Fruit fly (Drosophila melanogaster) whole organism, embryonic: ENCODE measurements around the gene ATP7.

Experiments
- BtbVII ChIP-seq: fragments of 200-800 bp; sonication (Bioruptor generic); optimal IDR thresholded peaks from 3 replicates; lab custom pipeline; 2017; ENCODE audit warnings: missing biosample characterization, mild to moderate bottlenecking, missing genetic modification characterization
- CG11504 ChIP-seq: fragments of 200-800 bp; sonication (Bioruptor generic); optimal IDR thresholded peaks from 3 replicates; lab custom pipeline; 2019; ENCODE audit warnings: missing biosample characterization, mild to moderate bottlenecking, missing genetic modification characterization, moderate library complexity
- CG11696 ChIP-seq: fragments of 200-800 bp; sonication (Bioruptor generic); IDR thresholded peaks from 2 replicates; pipeline ENCODE4 v1.3.6; 2022; ENCODE audit warnings: missing biosample characterization, missing genetic modification characterization
- CG12942 ChIP-seq: fragments of 200-800 bp; sonication (Bioruptor generic); optimal IDR thresholded peaks from 3 replicates; lab custom pipeline; 2016; ENCODE audit warnings: missing biosample characterization, missing genetic modification characterization
- CG13624 ChIP-seq: fragments of 200-800 bp; sonication (Bioruptor generic); optimal IDR thresholded peaks from 2 replicates; lab custom pipeline; 2016; ENCODE audit warnings: missing biosample characterization, missing genetic modification characterization
- CG13775 ChIP-seq: fragments of 200-800 bp; sonication (Bioruptor generic); optimal IDR thresholded peaks from 3 replicates; lab custom pipeline; 2017; ENCODE audit warnings: missing biosample characterization, mild to moderate bottlenecking, missing genetic modification characterization
- CG15073 ChIP-seq: fragments of 200-800 bp; sonication (Bioruptor generic); optimal IDR thresholded peaks from 2 replicates; lab custom pipeline; 2016; ENCODE audit warnings: missing biosample characterization, missing genetic modification characterization
- CG15269 ChIP-seq: fragments of 200-800 bp; sonication (Bioruptor generic); optimal IDR thresholded peaks from 2 replicates; lab custom pipeline; 2018; ENCODE audit warnings: missing biosample characterization, mild to moderate bottlenecking, missing genetic modification characterization, moderate library complexity
- CG15514 ChIP-seq: fragments of 200-800 bp; sonication (Bioruptor generic); optimal IDR thresholded peaks from 3 replicates; lab custom pipeline; 2017; ENCODE audit warnings: missing biosample characterization, missing genetic modification characterization, mild to moderate bottlenecking, moderate library complexity, missing genetic modification reagents
- CG1647 ChIP-seq: fragments of 200-800 bp; sonication (Bioruptor generic); optimal IDR thresholded peaks from 3 replicates; lab custom pipeline; 2016; ENCODE audit warnings: missing biosample characterization, missing genetic modification characterization
- CG17361 ChIP-seq: fragments of 200-800 bp; sonication (Bioruptor generic); IDR thresholded peaks from 3 replicates; pipeline ENCODE4 v1.3.6; 2022; ENCODE audit warnings: missing biosample characterization, missing genetic modification characterization
- CG17385 ChIP-seq: fragments of 200-800 bp; sonication (Bioruptor generic); optimal IDR thresholded peaks from 3 replicates; lab custom pipeline; 2018; ENCODE audit warnings: missing biosample characterization, mild to moderate bottlenecking, missing genetic modification characterization
- CG3065 ChIP-seq: fragments of 200-800 bp; sonication (Bioruptor generic); optimal IDR thresholded peaks from 2 replicates; lab custom pipeline; 2016; ENCODE audit warnings: missing biosample characterization, missing genetic modification characterization
- CG3407 ChIP-seq: fragments of 200-800 bp; sonication (Bioruptor generic); optimal IDR thresholded peaks from 2 replicates; lab custom pipeline; 2018; ENCODE audit warnings: missing biosample characterization, mild to moderate bottlenecking, missing genetic modification characterization
- CG34224 ChIP-seq: fragments of 200-800 bp; sonication (Bioruptor generic); IDR thresholded peaks from 3 replicates; pipeline ENCODE4 v1.3.6; 2022; ENCODE audit warnings: missing biosample characterization, missing genetic modification characterization; ENCODE audit not compliant: partially characterized antibody
- CG3995 ChIP-seq: fragments of 200-800 bp; sonication (Bioruptor generic); optimal IDR thresholded peaks from 3 replicates; lab custom pipeline; 2016; ENCODE audit warnings: missing biosample characterization, missing genetic modification characterization
- CG4360 ChIP-seq: fragments of 200-800 bp; sonication (Bioruptor generic); IDR thresholded peaks from 2 replicates; pipeline ENCODE4 v1.3.6; 2022; ENCODE audit warnings: missing biosample characterization, missing genetic modification characterization
- CG4854 ChIP-seq: fragments of 200-800 bp; sonication (Bioruptor generic); optimal IDR thresholded peaks from 2 replicates; lab custom pipeline; 2016; ENCODE audit warnings: missing biosample characterization, missing genetic modification characterization, inconsistent platforms
- CG6254 ChIP-seq: fragments of 200-800 bp; sonication (Bioruptor generic); optimal IDR thresholded peaks from 3 replicates; lab custom pipeline; 2017; ENCODE audit warnings: mild to moderate bottlenecking, missing biosample characterization, missing genetic modification reagents, missing genetic modification characterization
- CG6689 ChIP-seq: fragments of 200-800 bp; sonication (Bioruptor generic); IDR thresholded peaks from 2 replicates; pipeline ENCODE4 v1.3.6; 2022; ENCODE audit warnings: missing biosample characterization, missing genetic modification characterization
- CG7928 ChIP-seq: fragments of 200-800 bp; sonication (Bioruptor generic); optimal IDR thresholded peaks from 2 replicates; lab custom pipeline; 2017; ENCODE audit warnings: missing biosample characterization, mild to moderate bottlenecking, missing genetic modification characterization
- CG8924 ChIP-seq: fragments of 200-800 bp; optimal IDR thresholded peaks from 3 replicates; lab custom pipeline; 2019; ENCODE audit warnings: missing biosample characterization, mild to moderate bottlenecking, missing genetic modification characterization, moderate library complexity
- Drgx ChIP-seq: fragments of 200-800 bp; sonication (Bioruptor generic); IDR thresholded peaks from 2 replicates; pipeline ENCODE4 v1.3.6; 2022; ENCODE audit warnings: missing biosample characterization, missing genetic modification characterization
- E2f1 ChIP-seq: fragments of 200-800 bp; sonication (Bioruptor generic); IDR thresholded peaks from 2 replicates; pipeline ENCODE4 v1.3.6; 2022; ENCODE audit warnings: missing biosample characterization, missing genetic modification characterization
- Hr78 ChIP-seq, 2 experiments: fragments of 200-800 bp in 1 of 2; fragments of >200 bp in 1 of 2; sonication (Bioruptor generic) in 1 of 2; optimal IDR thresholded peaks; 2 replicates each; lab custom pipeline; 2017 to 2019; ENCODE audit warnings: missing biosample characterization in 2 of 2, missing genetic modification characterization in 2 of 2, mild to moderate bottlenecking in 1 of 2, moderate library complexity in 1 of 2
- NC2α ChIP-seq: fragments of 200-800 bp; sonication (Bioruptor generic); optimal IDR thresholded peaks from 2 replicates; lab custom pipeline; 2016; ENCODE audit warnings: missing biosample characterization, missing genetic modification characterization
- NFAT ChIP-seq: fragments of 200-800 bp; sonication (Bioruptor generic); IDR thresholded peaks from 2 replicates; pipeline ENCODE4 v1.3.6; 2022; ENCODE audit warnings: missing biosample characterization, missing genetic modification characterization
- Oaz ChIP-seq: fragments of 200-800 bp; sonication (Bioruptor generic); IDR thresholded peaks from 2 replicates; pipeline ENCODE4 v1.3.6; 2022; ENCODE audit warnings: missing biosample characterization, missing genetic modification characterization
- PHDP ChIP-seq: fragments of 200-800 bp; sonication (Bioruptor generic); optimal IDR thresholded peaks from 3 replicates; lab custom pipeline; 2018; ENCODE audit warnings: missing biosample characterization, mild to moderate bottlenecking, missing genetic modification characterization, moderate library complexity
- Sox100B ChIP-seq: fragments of 200-800 bp; sonication (Bioruptor generic); optimal IDR thresholded peaks from 3 replicates; lab custom pipeline; 2018; ENCODE audit warnings: missing biosample characterization, mild to moderate bottlenecking, missing genetic modification characterization
- TFAM ChIP-seq: fragments of 200-800 bp; sonication (Bioruptor generic); optimal IDR thresholded peaks from 2 replicates; lab custom pipeline; 2017; ENCODE audit warnings: missing biosample characterization, missing genetic modification characterization, inconsistent platforms
- Xrp1 ChIP-seq: fragments of 200-800 bp; sonication (Bioruptor generic); IDR thresholded peaks from 2 replicates; pipeline ENCODE4 v1.3.6; 2022; ENCODE audit warnings: missing biosample characterization, missing genetic modification characterization
- amos ChIP-seq: fragments of 200-800 bp; sonication (Bioruptor generic); IDR thresholded peaks from 2 replicates; pipeline ENCODE4 v1.3.6; 2022; ENCODE audit warnings: missing biosample characterization, missing genetic modification characterization; ENCODE audit not compliant: partially characterized antibody
- bab2 ChIP-seq: fragments of 200-800 bp; sonication (Bioruptor generic); optimal IDR thresholded peaks from 2 replicates; lab custom pipeline; 2016; ENCODE audit warnings: missing biosample characterization, missing genetic modification characterization
- br ChIP-seq: fragments of >200 bp; optimal IDR thresholded peaks from 2 replicates; lab custom pipeline; 2017
- chm ChIP-seq: fragments of 200-800 bp; sonication (Bioruptor generic); IDR thresholded peaks from 2 replicates; pipeline ENCODE4 v1.3.6; 2022; ENCODE audit warnings: missing biosample characterization, missing genetic modification characterization
- dati ChIP-seq: fragments of 200-800 bp; sonication (Bioruptor generic); IDR thresholded peaks from 2 replicates; pipeline ENCODE4 v1.3.6; 2022; ENCODE audit warnings: missing biosample characterization, missing genetic modification characterization
- dimm ChIP-seq: fragments of 200-800 bp; sonication (Bioruptor generic); IDR thresholded peaks from 2 replicates; pipeline ENCODE4 v1.3.6; 2022; ENCODE audit warnings: missing biosample characterization, missing genetic modification characterization
- gcm2 ChIP-seq: fragments of 200-800 bp; sonication (Bioruptor generic); optimal IDR thresholded peaks from 2 replicates; lab custom pipeline; 2016; ENCODE audit warnings: missing biosample characterization, missing genetic modification characterization
- ind ChIP-seq: fragments of 200-800 bp; sonication (Bioruptor generic); optimal IDR thresholded peaks from 3 replicates; lab custom pipeline; 2016; ENCODE audit warnings: missing biosample characterization, missing genetic modification characterization
- knrl ChIP-seq: fragments of 200-800 bp; sonication (Bioruptor generic); IDR thresholded peaks from 3 replicates; pipeline ENCODE4 v1.3.6; 2022; ENCODE audit warnings: missing biosample characterization, missing genetic modification characterization; ENCODE audit not compliant: partially characterized antibody
- mam ChIP-seq: fragments of 200-800 bp; sonication (Bioruptor generic); optimal IDR thresholded peaks from 3 replicates; lab custom pipeline; 2016; ENCODE audit warnings: missing biosample characterization, missing genetic modification characterization
- nau ChIP-seq: fragments of 200-800 bp; sonication (Bioruptor generic); optimal IDR thresholded peaks from 3 replicates; lab custom pipeline; 2017; ENCODE audit warnings: missing biosample characterization, mild to moderate bottlenecking, missing genetic modification characterization, missing genetic modification reagents
- p53 ChIP-seq: fragments of 200-800 bp; sonication (Bioruptor generic); optimal IDR thresholded peaks from 2 replicates; lab custom pipeline; 2016; ENCODE audit warnings: missing biosample characterization, missing genetic modification characterization
- pnt ChIP-seq: fragments of 200-800 bp; sonication (Bioruptor generic); optimal IDR thresholded peaks from 3 replicates; lab custom pipeline; 2016; ENCODE audit warnings: missing biosample characterization, missing genetic modification characterization
- prd ChIP-seq, 3 experiments: fragments of >200 bp in 2 of 3; fragments of 200-800 bp in 1 of 3; sonication (Bioruptor generic) in 1 of 3; optimal IDR thresholded peaks in 2 of 3; IDR thresholded peaks in 1 of 3; 2 replicates in 2 of 3; 3 replicates in 1 of 3; pipeline versions ENCODE4 v1.3.6 to Lab custom; 2017 to 2022; ENCODE audit warnings: missing biosample characterization in 1 of 3, missing genetic modification characterization in 1 of 3
- sc ChIP-seq, 3 experiments: fragments of >200 bp in 2 of 3; fragments of 200-800 bp in 1 of 3; sonication (Bioruptor generic) in 1 of 3; optimal IDR thresholded peaks; 2 replicates in 2 of 3; 3 replicates in 1 of 3; lab custom pipeline; 2017; ENCODE audit warnings: mild to moderate bottlenecking in 1 of 3, missing biosample characterization in 1 of 3, missing genetic modification characterization in 1 of 3, missing genetic modification reagents in 1 of 3
- ssp ChIP-seq: fragments of 200-800 bp; sonication (Bioruptor generic); IDR thresholded peaks from 2 replicates; pipeline ENCODE4 v1.3.6; 2022; ENCODE audit warnings: missing biosample characterization, missing genetic modification characterization
- sug ChIP-seq: fragments of 200-800 bp; optimal IDR thresholded peaks from 2 replicates; lab custom pipeline; 2019; ENCODE audit warnings: missing biosample characterization, mild to moderate bottlenecking, missing genetic modification characterization, moderate library complexity
- wdn ChIP-seq: fragments of 200-800 bp; sonication (Bioruptor generic); IDR thresholded peaks from 2 replicates; pipeline ENCODE4 v1.3.6; 2022; ENCODE audit warnings: missing biosample characterization, missing genetic modification characterization
- zen2 ChIP-seq: fragments of 200-800 bp; sonication (Bioruptor generic); IDR thresholded peaks from 3 replicates; pipeline ENCODE4 v1.3.6; 2022; ENCODE audit warnings: missing biosample characterization, missing genetic modification characterization; ENCODE audit not compliant: partially characterized antibody

Gene ATP7

dm6 chrX:11905144-11905543, 50.3 kb downstream of the ATP7 start, which contains the start of gene Upf1 (continued):
- TF ChIP-seq prd (optimal IDR thresholded peaks at IDR 0.05; lab: Kevin White, UChicago) (no peak), prd (GFP tag; IDR thresholded peaks at IDR 0.05; lab: Robert Waterston, UW) (no peak), sug (tag; lab: Kevin White, UChicago) (no peak), CG17385 (GFP tag; lab: Kevin White, UChicago) (no peak), NC2α (GFP tag; lab: Kevin White, UChicago) (no peak), sc (optimal IDR thresholded peaks at IDR 0.05; lab: Kevin White, UChicago) (no peak), sc (GFP tag; optimal IDR thresholded peaks at IDR 0.05; lab: Kevin White, UChicago) (no peak), CG12942 (GFP tag; lab: Kevin White, UChicago) (no peak), Drgx (GFP tag; lab: Robert Waterston, UW) (no peak), Sox100B (GFP tag; lab: Kevin White, UChicago) (no peak), CG4854 (GFP tag; lab: Kevin White, UChicago) (no peak), Xrp1 (GFP tag; lab: Robert Waterston, UW) (no peak), gcm2 (GFP tag; lab: Kevin White, UChicago) (no peak), CG17361 (GFP tag; lab: Robert Waterston, UW) (no peak), E2f1 (GFP tag; lab: Robert Waterston, UW) (no peak), p53 (GFP tag; lab: Kevin White, UChicago) (no peak), CG6689 (GFP tag; lab: Robert Waterston, UW) (no peak), br (no peak), Oaz (GFP tag; lab: Robert Waterston, UW) (no peak), mam (GFP tag; lab: Kevin White, UChicago) (peak; percentile 30), CG3995 (GFP tag; lab: Kevin White, UChicago) (peak; percentile 96), zen2 (peak; percentile 72), bab2 (GFP tag; lab: Kevin White, UChicago) (no peak), dimm (GFP tag; lab: Robert Waterston, UW) (no peak), amos (GFP tag; lab: Robert Waterston, UW) (peak; percentile 94), CG1647 (GFP tag; lab: Kevin White, UChicago) (no peak), CG15073 (GFP tag; lab: Kevin White, UChicago) (no peak), Hr78 (GFP tag; optimal IDR thresholded peaks at IDR 0.05; lab: Kevin White, UChicago) (no peak), wdn (GFP tag; lab: Robert Waterston, UW) (no peak), TFAM (GFP tag; lab: Kevin White, UChicago) (no peak), CG13775 (GFP tag; lab: Kevin White, UChicago) (no peak), PHDP (tag; lab: Kevin White, UChicago) (no peak), knrl (GFP tag; lab: Robert Waterston, UW) (peak; percentile 94), ssp (GFP tag; lab: Robert Waterston, UW) (0 out of 2 replicates have a peak, but pooled peaks have one; percentile 8), CG34224 (GFP tag; lab: Robert Waterston, UW) (peak; percentile 87), chm (GFP tag; lab: Robert Waterston, UW) (no peak), BtbVII (no peak), CG13624 (GFP tag; lab: Kevin White, UChicago) (peak; percentile 6), CG3065 (GFP tag; lab: Kevin White, UChicago) (no peak), dati (GFP tag; lab: Robert Waterston, UW) (no peak), CG3407 (GFP tag; lab: Kevin White, UChicago) (no peak), CG15514 (GFP tag; lab: Kevin White, UChicago) (peak; percentile 25), ind (no peak), CG7928 (GFP tag; lab: Kevin White, UChicago) (no peak), CG8924 (tag; lab: Kevin White, UChicago) (peak; percentile 10), NFAT (GFP tag; lab: Robert Waterston, UW) (no peak), CG4360 (GFP tag; lab: Robert Waterston, UW) (no peak), nau (GFP tag; lab: Kevin White, UChicago) (no peak), CG11696 (GFP tag; lab: Robert Waterston, UW) (no peak), CG11504 (tag; lab: Kevin White, UChicago) (no peak), pnt (GFP tag; lab: Kevin White, UChicago) (no peak), CG6254 (GFP tag; lab: Kevin White, UChicago) (no peak), CG15269 (no peak)
